Fruit fly (Drosophila melanogaster) whole organism, wandering third instar larva: ENCODE measurements around the gene CG31960.
A peak's percentile ranks its signal among the peaks of the same experiment; 100 is the strongest.

Experiments
- Abd-B ChIP-seq: fragments of >200 bp; optimal IDR thresholded peaks from 2 replicates; lab custom pipeline; 2017; ENCODE audit warnings: missing biosample characterization, missing genetic modification characterization
- CG32264 ChIP-seq: fragments of 200-800 bp; sonication (Bioruptor generic); optimal IDR thresholded peaks from 2 replicates; lab custom pipeline; 2016; ENCODE audit warnings: missing biosample characterization, missing genetic modification characterization
- CG9705 ChIP-seq: fragments of 200-800 bp; sonication (Bioruptor generic); optimal IDR thresholded peaks from 2 replicates; lab custom pipeline; 2018; ENCODE audit warnings: missing biosample characterization, mild to moderate bottlenecking, missing genetic modification characterization
- CrebA ChIP-seq: fragments of 200-800 bp; sonication (Bioruptor generic); optimal IDR thresholded peaks from 2 replicates; lab custom pipeline; 2016; ENCODE audit warnings: missing biosample characterization, mild to moderate bottlenecking, missing genetic modification characterization, borderline replicate concordance
- Dfd ChIP-seq: fragments of >200 bp; optimal IDR thresholded peaks from 2 replicates; lab custom pipeline; 2017; ENCODE audit warnings: missing biosample characterization, missing genetic modification characterization
- Dif ChIP-seq: fragments of 200-275, 200-300 bp; sonication (Bioruptor generic); optimal IDR thresholded peaks from 2 replicates; lab custom pipeline; 2018; ENCODE audit warnings: missing biosample characterization, missing genetic modification characterization; ENCODE audit not compliant: partially characterized antibody
- GATAd ChIP-seq: sonication (Bioruptor generic); optimal IDR thresholded peaks from 2 replicates; lab custom pipeline; 2016; ENCODE audit warnings: missing biosample characterization, missing genetic modification characterization
- HLH106 ChIP-seq: fragments of 200-800 bp; optimal IDR thresholded peaks from 3 replicates; lab custom pipeline; 2019; ENCODE audit warnings: missing biosample characterization, mild to moderate bottlenecking, missing genetic modification characterization, moderate library complexity
- Hnf4 ChIP-seq: fragments of 200-800 bp; sonication (Bioruptor generic); optimal IDR thresholded peaks from 2 replicates; lab custom pipeline; 2016; ENCODE audit warnings: missing biosample characterization, mild to moderate bottlenecking, missing genetic modification characterization
- Hr78 ChIP-seq: fragments of >200 bp; optimal IDR thresholded peaks from 2 replicates; lab custom pipeline; 2017; ENCODE audit warnings: missing biosample characterization, missing genetic modification characterization
- Hr83 ChIP-seq: fragments of 200-300 bp; sonication (Bioruptor generic); optimal IDR thresholded peaks from 2 replicates; lab custom pipeline; 2016; ENCODE audit warnings: missing biosample characterization, mild to moderate bottlenecking, missing genetic modification characterization, moderate library complexity; ENCODE audit not compliant: poor library complexity, severe bottlenecking
- Jra ChIP-seq: sonication (Bioruptor generic); optimal IDR thresholded peaks from 2 replicates; lab custom pipeline; 2016; ENCODE audit warnings: missing biosample characterization, missing genetic modification characterization
- Mio ChIP-seq: sonication (Bioruptor generic); optimal IDR thresholded peaks from 2 replicates; lab custom pipeline; 2016; ENCODE audit warnings: missing biosample characterization, missing genetic modification characterization
- Myc ChIP-seq: fragments of >200 bp; optimal IDR thresholded peaks from 2 replicates; lab custom pipeline; 2017
- N ChIP-seq: fragments of >200 bp; optimal IDR thresholded peaks from 2 replicates; lab custom pipeline; 2018; ENCODE audit warnings: missing biosample characterization, missing external identifiers, missing genetic modification characterization
- OdsH ChIP-seq: fragments of 200-800 bp; sonication (Bioruptor generic); optimal IDR thresholded peaks from 2 replicates; lab custom pipeline; 2016; ENCODE audit warnings: missing biosample characterization, mild to moderate bottlenecking, missing genetic modification characterization
- Rel ChIP-seq, 2 experiments: fragments of 200-800 bp; sonication (Bioruptor generic) in 1 of 2; optimal IDR thresholded peaks; 2 replicates in 1 of 2; 3 replicates in 1 of 2; lab custom pipeline; 2016 to 2019; ENCODE audit warnings: mild to moderate bottlenecking in 2 of 2, missing biosample characterization in 2 of 2, missing genetic modification characterization in 2 of 2, moderate library complexity in 1 of 2
- Sp1 ChIP-seq: fragments of 200-800 bp; sonication (Bioruptor generic); optimal IDR thresholded peaks from 3 replicates; lab custom pipeline; 2019; ENCODE audit warnings: missing biosample characterization, mild to moderate bottlenecking, missing genetic modification characterization, moderate library complexity
- Vsx2 ChIP-seq: fragments of 200-300, 225-300 bp; sonication (Bioruptor generic); optimal IDR thresholded peaks from 2 replicates; lab custom pipeline; 2018; ENCODE audit warnings: missing biosample characterization, missing genetic modification characterization; ENCODE audit not compliant: partially characterized antibody
- br ChIP-seq: fragments of 200-800 bp; sonication (Bioruptor generic); optimal IDR thresholded peaks from 2 replicates; lab custom pipeline; 2016; ENCODE audit warnings: missing biosample characterization, missing genetic modification characterization
- brk ChIP-seq: fragments of 200-800 bp; sonication (Bioruptor generic); optimal IDR thresholded peaks from 2 replicates; lab custom pipeline; 2016; ENCODE audit warnings: missing biosample characterization, mild to moderate bottlenecking, missing genetic modification characterization
- dl ChIP-seq, 2 experiments: fragments of 175-275, 200-275 bp in 1 of 2; fragments of 200-275 bp in 1 of 2; sonication (Bioruptor generic); optimal IDR thresholded peaks; lab custom pipeline; 2018; ENCODE audit warnings: mild to moderate bottlenecking in 2 of 2, missing biosample characterization in 2 of 2, missing genetic modification characterization in 2 of 2, moderate library complexity in 2 of 2; ENCODE audit not compliant: partially characterized antibody in 2 of 2, insufficient read depth in 1 of 2
- dmrt93B ChIP-seq: fragments of 200-800 bp; sonication (Bioruptor generic); optimal IDR thresholded peaks from 2 replicates; lab custom pipeline; 2018; ENCODE audit warnings: missing biosample characterization, mild to moderate bottlenecking, missing genetic modification characterization
- dsf ChIP-seq: sonication (Bioruptor generic); optimal IDR thresholded peaks from 2 replicates; lab custom pipeline; 2016; ENCODE audit warnings: missing biosample characterization, missing genetic modification characterization, borderline replicate concordance
- ey ChIP-seq: fragments of 200-800 bp; sonication (Bioruptor generic); optimal IDR thresholded peaks from 2 replicates; lab custom pipeline; 2016; ENCODE audit warnings: missing biosample characterization, missing genetic modification characterization
- foxo ChIP-seq, 2 experiments: fragments of 200-800 bp; sonication (Bioruptor generic); optimal IDR thresholded peaks; 2 replicates in 1 of 2; 3 replicates in 1 of 2; lab custom pipeline; 2016 to 2017; ENCODE audit warnings: missing biosample characterization in 2 of 2, missing genetic modification characterization in 2 of 2
- fru ChIP-seq: fragments of 200-800 bp; sonication (Bioruptor generic); optimal IDR thresholded peaks from 3 replicates; lab custom pipeline; 2016; ENCODE audit warnings: missing biosample characterization, mild to moderate bottlenecking, missing genetic modification characterization
- h ChIP-seq: fragments of 200-800 bp; sonication (Bioruptor generic); optimal IDR thresholded peaks from 3 replicates; lab custom pipeline; 2016; ENCODE audit warnings: missing biosample characterization, mild to moderate bottlenecking, missing genetic modification characterization
- jim ChIP-seq: fragments of 175-275, 200-325 bp; sonication (Bioruptor generic); optimal IDR thresholded peaks from 2 replicates; lab custom pipeline; 2016; ENCODE audit warnings: missing biosample characterization, mild to moderate bottlenecking, missing genetic modification characterization
- lola ChIP-seq: fragments of >200 bp; optimal IDR thresholded peaks from 2 replicates; lab custom pipeline; 2017; ENCODE audit warnings: missing biosample characterization, missing genetic modification characterization
- pan ChIP-seq: fragments of >200 bp; optimal IDR thresholded peaks from 2 replicates; lab custom pipeline; 2017
- psq ChIP-seq: fragments of 200-800 bp; sonication (Bioruptor generic); optimal IDR thresholded peaks from 3 replicates; lab custom pipeline; 2017; ENCODE audit warnings: missing biosample characterization, mild to moderate bottlenecking, missing genetic modification characterization, moderate library complexity
- rgr ChIP-seq: fragments of 200-800 bp; sonication (Bioruptor generic); optimal IDR thresholded peaks from 3 replicates; lab custom pipeline; 2016; ENCODE audit warnings: missing biosample characterization, mild to moderate bottlenecking, missing genetic modification characterization
- sage ChIP-seq: fragments of 200-800 bp; sonication (Bioruptor generic); optimal IDR thresholded peaks from 2 replicates; lab custom pipeline; 2016; ENCODE audit warnings: missing biosample characterization, mild to moderate bottlenecking, missing genetic modification characterization
- sv ChIP-seq: fragments of 200-800 bp; sonication (Bioruptor generic); optimal IDR thresholded peaks from 3 replicates; lab custom pipeline; 2016; ENCODE audit warnings: missing biosample characterization, missing genetic modification characterization
- tai ChIP-seq: sonication (Bioruptor generic); optimal IDR thresholded peaks from 2 replicates; lab custom pipeline; 2016; ENCODE audit warnings: missing biosample characterization, missing genetic modification characterization
- usp ChIP-seq: fragments of >200 bp; optimal IDR thresholded peaks from 2 replicates; lab custom pipeline; 2017; ENCODE audit warnings: missing biosample characterization, missing genetic modification characterization
- woc ChIP-seq: sonication (Bioruptor generic); optimal IDR thresholded peaks from 2 replicates; lab custom pipeline; 2016; ENCODE audit warnings: missing biosample characterization, mild to moderate bottlenecking, missing genetic modification characterization

CG31960 gene

DNA sequence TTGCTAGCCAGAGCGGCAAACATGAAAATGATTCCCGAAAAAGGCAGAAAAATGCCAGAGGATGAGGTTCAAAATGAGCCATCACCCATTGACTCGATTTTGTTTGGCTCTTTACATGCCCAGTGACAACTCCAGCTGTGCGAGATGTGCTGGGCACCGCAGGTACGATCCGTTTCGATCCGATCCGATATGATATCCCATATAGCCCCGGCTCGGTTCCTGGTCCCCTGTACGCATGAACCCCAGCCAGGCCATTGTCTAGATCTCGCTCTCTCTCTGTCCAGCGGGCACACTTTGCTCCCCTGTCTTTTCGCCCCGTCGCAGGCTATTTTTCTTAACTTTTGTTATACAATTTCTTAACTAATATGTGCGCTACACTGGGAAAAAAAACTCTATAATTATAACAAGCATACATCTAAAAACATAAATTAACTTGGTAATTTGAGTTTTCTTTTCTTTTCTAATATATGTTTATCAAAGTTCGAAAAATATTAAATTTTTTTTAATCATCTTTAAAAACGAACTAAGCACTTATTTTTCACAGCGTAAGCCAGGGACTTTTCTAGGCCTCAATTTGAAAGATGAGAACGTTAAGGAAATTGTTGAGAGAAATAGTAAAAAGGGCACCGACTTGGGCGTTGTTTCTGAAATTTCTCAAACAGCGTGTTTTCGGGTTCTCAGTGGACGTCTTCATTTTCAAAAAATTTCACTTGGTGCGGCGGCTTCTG, 42.8 kb downstream of the CG31960 start:
- peak; percentile 50 for TF ChIP-seq sv (GFP tag; lab: Kevin White, UChicago)
- no peak for TF ChIP-seq Rel (GFP tag; optimal IDR thresholded peaks at IDR 0.05; lab: Kevin White, UChicago)
- no peak for TF ChIP-seq Rel (tag; optimal IDR thresholded peaks at IDR 0.05; lab: Kevin White, UChicago)

DNA sequence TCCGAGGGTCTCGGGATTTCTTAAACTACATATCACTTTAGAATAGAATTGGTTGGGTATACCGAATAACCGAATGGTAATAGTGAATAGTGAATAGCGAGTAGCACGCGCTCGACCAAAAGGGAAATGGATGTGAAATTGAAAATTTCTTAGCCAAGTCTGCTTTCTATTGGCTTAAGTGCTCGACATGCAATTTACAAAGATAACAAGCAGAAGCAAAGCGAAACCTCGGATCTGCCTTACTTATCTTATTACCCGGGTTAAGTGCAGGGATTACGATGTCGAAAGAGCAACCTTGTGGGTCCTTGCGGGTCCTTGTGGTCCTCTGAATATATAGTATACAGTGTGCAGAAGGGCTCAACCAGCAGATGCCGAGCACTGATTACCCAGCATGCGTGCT, 44.5 kb downstream of the CG31960 start:
- no peak for TF ChIP-seq sv (GFP tag; lab: Kevin White, UChicago)

DNA sequence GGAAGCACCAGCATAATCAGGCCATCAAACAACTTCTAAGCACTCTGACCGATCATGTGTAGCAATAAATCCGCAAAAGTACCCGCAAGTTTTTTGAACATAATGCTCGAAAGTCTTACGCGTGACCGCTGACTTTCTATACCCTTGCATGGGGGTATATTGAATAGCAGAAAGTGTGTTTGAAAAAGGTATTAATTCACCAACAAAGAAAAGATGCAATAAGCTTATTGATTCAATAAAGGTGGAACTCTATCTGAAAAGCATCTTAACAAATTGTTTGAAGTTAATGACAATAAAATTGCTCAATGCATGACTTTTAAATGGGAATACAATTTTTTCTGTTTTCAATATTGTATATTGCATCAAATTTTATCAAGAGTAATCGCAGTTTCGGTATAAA, 46.9 kb downstream of the CG31960 start:
- TF ChIP-seq Vsx2 (no peak), rgr (GFP tag; lab: Kevin White, UChicago) (no peak), Abd-B (GFP tag; lab: Kevin White, UChicago) (no peak), jim (GFP tag; lab: Kevin White, UChicago) (no peak), brk (GFP tag; lab: Kevin White, UChicago) (no peak), lola (GFP tag; lab: Kevin White, UChicago) (no peak), dmrt93B (no peak), ey (no peak), GATAd (GFP tag; lab: Kevin White, UChicago) (no peak), dl (GFP tag; optimal IDR thresholded peaks at IDR 0.05; lab: Kevin White, UChicago; ENCODE audit: insufficient read depth in 1 of 2, partially characterized antibody in 2 of 2) (no peak), h (GFP tag; lab: Kevin White, UChicago) (no peak), HLH106 (tag; lab: Kevin White, UChicago) (no peak), tai (GFP tag; lab: Kevin White, UChicago) (no peak), pan (no peak)

DNA sequence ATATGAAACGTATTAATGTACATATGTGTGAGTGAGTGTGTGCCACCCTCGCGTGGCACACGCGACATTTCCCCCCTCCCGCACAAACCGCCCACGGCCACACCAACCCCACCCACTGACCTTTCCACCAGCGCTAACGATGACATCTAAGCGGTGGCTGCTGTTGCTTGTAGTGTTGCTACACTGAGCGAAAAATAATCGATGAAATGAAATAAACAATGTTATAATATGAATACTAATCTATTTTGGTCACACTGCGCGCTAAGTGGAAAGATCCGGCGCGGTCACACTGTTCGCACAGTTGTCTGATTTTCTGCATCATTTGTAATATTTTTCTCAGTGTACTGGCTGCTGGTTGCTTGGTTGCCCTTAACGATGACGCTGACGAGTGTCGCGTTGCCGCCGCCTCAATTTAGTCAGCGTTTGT, 47.5 kb downstream of the CG31960 start:
- no peak for TF ChIP-seq Vsx2
- TF ChIP-seq jim (GFP tag; lab: Kevin White, UChicago), result no peak
- TF ChIP-seq br, result peak; percentile 67
- TF ChIP-seq ey, result peak; percentile 73
- peak; percentile 58 for TF ChIP-seq Hnf4 (GFP tag; lab: Kevin White, UChicago)
- peak; percentile 30 for TF ChIP-seq brk (GFP tag; lab: Kevin White, UChicago)
- no peak for TF ChIP-seq Hr83 (GFP tag; lab: Kevin White, UChicago)
- TF ChIP-seq Rel (GFP tag; optimal IDR thresholded peaks at IDR 0.05; lab: Kevin White, UChicago), result no peak
- TF ChIP-seq Rel (tag; optimal IDR thresholded peaks at IDR 0.05; lab: Kevin White, UChicago), result no peak
- TF ChIP-seq lola (GFP tag; lab: Kevin White, UChicago), result no peak
- TF ChIP-seq tai (GFP tag; lab: Kevin White, UChicago), result no peak
- TF ChIP-seq Dfd (GFP tag; lab: Kevin White, UChicago), result no peak
- TF ChIP-seq Myc (lab: Kevin White, UChicago), result no peak
- no peak for TF ChIP-seq dsf (GFP tag; lab: Kevin White, UChicago)
- TF ChIP-seq HLH106 (tag; lab: Kevin White, UChicago), result peak; percentile 69
- no peak for TF ChIP-seq GATAd (GFP tag; lab: Kevin White, UChicago)
- TF ChIP-seq sv (GFP tag; lab: Kevin White, UChicago), result peak; percentile 96
- TF ChIP-seq fru (GFP tag; lab: Kevin White, UChicago), result peak; percentile 72
- TF ChIP-seq Jra, result peak; percentile 2
- TF ChIP-seq Mio (GFP tag; lab: Kevin White, UChicago), result no peak
- no peak for TF ChIP-seq Hr78 (GFP tag; lab: Kevin White, UChicago)
- TF ChIP-seq Dif (GFP tag; lab: Kevin White, UChicago), result no peak
- no peak for TF ChIP-seq usp (GFP tag; lab: Kevin White, UChicago)
- peak; percentile 67 for TF ChIP-seq OdsH
- TF ChIP-seq rgr (GFP tag; lab: Kevin White, UChicago), result peak; percentile 71
- TF ChIP-seq h (GFP tag; lab: Kevin White, UChicago), result peak; percentile 78
- TF ChIP-seq foxo (GFP tag; optimal IDR thresholded peaks at IDR 0.05; lab: Kevin White, UChicago), result peak in 1 of 2 experiments; percentile 79
- TF ChIP-seq psq (GFP tag; lab: Kevin White, UChicago), result no peak
- TF ChIP-seq dl (GFP tag; optimal IDR thresholded peaks at IDR 0.05; lab: Kevin White, UChicago; ENCODE audit: insufficient read depth in 1 of 2, partially characterized antibody in 2 of 2), result no peak
- no peak for TF ChIP-seq sage (GFP tag; lab: Kevin White, UChicago)
- TF ChIP-seq CrebA (GFP tag; lab: Kevin White, UChicago), result no peak
- peak; percentile 14 for TF ChIP-seq woc
- TF ChIP-seq pan, result no peak
- no peak for TF ChIP-seq CG9705 (GFP tag; lab: Kevin White, UChicago)
- TF ChIP-seq dmrt93B, result peak; percentile 41
- peak; percentile 57 for TF ChIP-seq Sp1 (GFP tag; lab: Kevin White, UChicago)
- no peak for TF ChIP-seq N (GFP tag; lab: Kevin White, UChicago)
- peak; percentile 21 for TF ChIP-seq CG32264 (GFP tag; lab: Kevin White, UChicago)
- TF ChIP-seq Abd-B (GFP tag; lab: Kevin White, UChicago), result no peak
